Worm (Caenorhabditis elegans): Measurements from ENCODE around the gene ZC116.5.

ce11 chrV:12599510-12600242, 9.1 kb downstream of the ZC116.5 start, which contains the start of gene C14C10.5:
- TF ChIP-seq nhr-6 (tag; optimal IDR thresholded peaks at IDR 0.05) (no peak), C34F6.9 (tag; optimal IDR thresholded peaks at IDR 0.05) (no peak), blmp-1 (tag; optimal IDR thresholded peaks at IDR 0.05; ENCODE audit: insufficient read depth) (no peak), ztf-11 (tag; optimal IDR thresholded peaks at IDR 0.05) (no peak), nhr-237 (tag; optimal IDR thresholded peaks at IDR 0.05) (no peak), ama-1 (optimal IDR thresholded peaks at IDR 0.05) (no peak), nhr-11 (tag; optimal IDR thresholded peaks at IDR 0.05) (no peak), skn-1 (tag; optimal IDR thresholded peaks at IDR 0.05) (no peak), dmd-4 (tag; optimal IDR thresholded peaks at IDR 0.05) (no peak), unc-62 (GFP tag; optimal IDR thresholded peaks at IDR 0.05) (no peak), snpc-4 (tag; optimal IDR thresholded peaks at IDR 0.05) (no peak), elt-3 (tag; optimal IDR thresholded peaks at IDR 0.05) (no peak), nhr-12 (tag; optimal IDR thresholded peaks at IDR 0.05) (no peak), lin-39 (tag; optimal IDR thresholded peaks at IDR 0.05) (no peak)

Measured in whole organism, L2 larva.